Fruit fly (Drosophila melanogaster) whole organism: ENCODE results near the gene Bin1.

Source experiments
- CG8478 ChIP-seq: fragments of >200 bp; optimal IDR thresholded peaks from 2 replicates; lab custom pipeline; 2018; ENCODE audit warnings: inconsistent platforms
- Dll ChIP-seq: fragments of >200 bp; optimal IDR thresholded peaks from 2 replicates; lab custom pipeline; 2017
- EcR ChIP-seq, 2 experiments: fragments of >200 bp; optimal IDR thresholded peaks; 2 replicates each; lab custom pipeline; 2017; ENCODE audit warnings: missing biosample characterization in 2 of 2, missing genetic modification characterization in 2 of 2, missing genetic modification reagents in 2 of 2
- pan ChIP-seq: fragments of >200 bp; optimal IDR thresholded peaks from 2 replicates; lab custom pipeline; 2017
- psq ChIP-seq: fragments of >200 bp; optimal IDR thresholded peaks from 2 replicates; lab custom pipeline; 2017
- usp ChIP-seq: fragments of >200 bp; optimal IDR thresholded peaks from 2 replicates; lab custom pipeline; 2017; ENCODE audit warnings: missing biosample characterization, missing genetic modification characterization, mixed read lengths

Bin1 gene

dm6 chr3R:16156032-16156431 is 33.3 kb downstream of the Bin1 start:
- TF ChIP-seq Dll (lab: Kevin White, UChicago), result no peak
- TF ChIP-seq usp (GFP tag; lab: Kevin White, UChicago), result no peak
- no peak for TF ChIP-seq CG8478
- TF ChIP-seq EcR (GFP tag; optimal IDR thresholded peaks at IDR 0.05; lab: Kevin White, UChicago), result no peak
- TF ChIP-seq psq, result no peak
- no peak for TF ChIP-seq pan (lab: Kevin White, UChicago)

- no peak for TF ChIP-seq psq
Observed at dm6 chr3R:16154682-16155081, 34.7 kb downstream of the Bin1 start, which contains the start of gene CG6006. Gene CG6006 (plus strand): TSS chr3R:16154982.

dm6 chr3R:16154263-16154662 is 35.1 kb downstream of the Bin1 start:
- no peak for TF ChIP-seq EcR (GFP tag; optimal IDR thresholded peaks at IDR 0.05; lab: Kevin White, UChicago)
- TF ChIP-seq Dll (lab: Kevin White, UChicago), result no peak
- TF ChIP-seq CG8478, result no peak
- no peak for TF ChIP-seq usp (GFP tag; lab: Kevin White, UChicago)
- TF ChIP-seq pan (lab: Kevin White, UChicago), result no peak
- TF ChIP-seq psq, result no peak

dm6 chr3R:16153356-16153905 is 35.9 kb downstream of the Bin1 start:
- no peak for TF ChIP-seq usp (GFP tag; lab: Kevin White, UChicago)
- TF ChIP-seq psq, result no peak
- TF ChIP-seq Dll (lab: Kevin White, UChicago), result no peak
- no peak for TF ChIP-seq CG8478
- no peak for TF ChIP-seq pan (lab: Kevin White, UChicago)
- TF ChIP-seq EcR (GFP tag; optimal IDR thresholded peaks at IDR 0.05; lab: Kevin White, UChicago), result no peak

dm6 chr3R:16152369-16152768 is 37.0 kb downstream of the Bin1 start:
- TF ChIP-seq CG8478 (no peak), EcR (GFP tag; optimal IDR thresholded peaks at IDR 0.05; lab: Kevin White, UChicago) (no peak), psq (no peak), Dll (lab: Kevin White, UChicago) (no peak), pan (lab: Kevin White, UChicago) (no peak)

dm6 chr3R:16151239-16151860 is 38.0 kb downstream of the Bin1 start, which contains the start of gene Fer2:
Gene Fer2 (minus strand): TSS chr3R:16151312.
- TF ChIP-seq CG8478 (no peak), usp (GFP tag; lab: Kevin White, UChicago) (no peak), psq (no peak), EcR (GFP tag; optimal IDR thresholded peaks at IDR 0.05; lab: Kevin White, UChicago) (no peak), Dll (lab: Kevin White, UChicago) (no peak), pan (lab: Kevin White, UChicago) (no peak)

dm6 chr3R:16148712-16149111 is 40.7 kb downstream of the Bin1 start:
- no peak for TF ChIP-seq psq
- TF ChIP-seq pan (lab: Kevin White, UChicago), result no peak
- TF ChIP-seq CG8478, result no peak
- no peak for TF ChIP-seq usp (GFP tag; lab: Kevin White, UChicago)
- TF ChIP-seq Dll (lab: Kevin White, UChicago), result no peak
- no peak for TF ChIP-seq EcR (GFP tag; optimal IDR thresholded peaks at IDR 0.05; lab: Kevin White, UChicago)

- TF ChIP-seq EcR (GFP tag; optimal IDR thresholded peaks at IDR 0.05; lab: Kevin White, UChicago) (no peak), usp (GFP tag; lab: Kevin White, UChicago) (no peak), Dll (lab: Kevin White, UChicago) (no peak), psq (no peak), CG8478 (no peak)
Observed at dm6 chr3R:16146632-16147453, 42.5 kb downstream of the Bin1 start, which contains the start of the genes Mic26-27 and CG5916. Gene Mic26-27 (minus strand): TSS chr3R:16146855. Gene CG5916 (plus strand): TSS chr3R:16147029.
